Fruit fly (Drosophila melanogaster): ENCODE results near the gene rols.

rols gene

DNA sequence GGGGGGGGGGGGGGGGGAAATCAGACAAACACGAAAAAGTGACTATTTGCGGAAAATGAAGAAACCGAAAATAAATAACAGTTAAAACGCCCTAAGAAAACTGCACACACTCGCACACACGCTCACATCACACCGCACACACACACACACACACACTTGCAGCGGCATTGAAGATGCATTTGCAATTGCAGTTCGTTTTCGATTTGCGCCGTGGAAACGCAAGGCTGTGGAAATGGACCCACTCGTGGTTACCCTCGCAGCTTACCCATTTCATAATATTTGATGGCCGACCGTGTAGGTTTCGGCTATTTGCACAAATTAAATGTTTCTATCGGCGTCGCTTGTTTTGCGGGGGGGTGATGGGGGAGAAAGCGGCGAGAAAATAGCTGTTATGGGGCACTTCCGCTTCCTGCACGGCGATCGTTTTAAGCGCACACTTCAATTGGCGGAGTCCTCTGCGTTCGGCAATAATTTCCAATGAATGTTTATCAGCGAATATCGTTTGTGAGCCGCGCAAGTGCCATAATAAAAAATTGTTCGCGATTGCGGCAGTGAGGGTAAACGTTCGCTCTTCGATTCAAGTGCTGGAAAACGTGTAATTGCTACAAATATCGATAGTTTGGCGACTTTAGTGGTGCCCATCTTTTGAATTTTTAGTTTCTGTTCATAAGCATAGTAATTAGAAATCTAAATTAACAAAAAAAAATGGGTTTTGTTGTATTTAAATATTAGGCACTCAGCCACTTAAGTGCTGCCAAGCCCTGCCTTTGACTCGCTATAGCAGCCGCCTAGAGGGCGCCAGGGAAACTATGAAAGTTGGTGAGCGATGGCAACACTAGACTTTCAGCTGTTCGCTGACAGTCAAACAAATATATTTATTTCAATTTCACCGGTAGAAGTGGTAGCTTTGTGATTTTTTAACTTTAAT, 62.1 kb downstream of the rols start, which contains the start of the genes Pop2 and CG6928:
Gene Pop2 (minus strand): TSS at position 595 of the 928 bp plus-strand sequence.
Gene CG6928 (plus strand): TSS at position 835 of the 928 bp plus-strand sequence.
- TF ChIP-seq EcR (GFP tag; optimal IDR thresholded peaks at IDR 0.05) (no peak), CG9948 (tag; optimal IDR thresholded peaks at IDR 0.05) (peak; percentile 20), CG12605 (GFP tag; IDR thresholded peaks at IDR 0.05) (no peak), D1 (tag; optimal IDR thresholded peaks at IDR 0.05) (no peak), CG34367 (tag; optimal IDR thresholded peaks at IDR 0.05) (no peak), rn (GFP tag; IDR thresholded peaks at IDR 0.05) (peak; percentile 33; the same call in 1 of the 2 replicates), CG8159 (tag; optimal IDR thresholded peaks at IDR 0.05) (no peak), CG15710 (tag; optimal IDR thresholded peaks at IDR 0.05) (peak; percentile 50), CG14655 (GFP tag; optimal IDR thresholded peaks at IDR 0.05) (no peak), CG4496 (GFP tag; IDR thresholded peaks at IDR 0.05) (0 out of 3 replicates have a peak, but pooled peaks have one; percentile 29), Pif1B (GFP tag; optimal IDR thresholded peaks at IDR 0.05) (no peak), Snoo (tag; optimal IDR thresholded peaks at IDR 0.05) (no peak), Ets98B (GFP tag; IDR thresholded peaks at IDR 0.05) (peak; percentile 54; the same call in 1 of the 2 replicates), CG32121 (GFP tag; IDR thresholded peaks at IDR 0.05) (peak; percentile 44; the same call in 1 of the 2 replicates), CG17806 (tag; optimal IDR thresholded peaks at IDR 0.05) (no peak), CG10348 (GFP tag; IDR thresholded peaks at IDR 0.05) (no peak), CG13204 (GFP tag; optimal IDR thresholded peaks at IDR 0.05) (no peak), fd96Ca (GFP tag; IDR thresholded peaks at IDR 0.05) (peak; percentile 65; the same call in 2 of the 3 replicates), CG8301 (tag; optimal IDR thresholded peaks at IDR 0.05) (no peak), gl (tag; optimal IDR thresholded peaks at IDR 0.05) (no peak), Pif1A (GFP tag; optimal IDR thresholded peaks at IDR 0.05) (no peak)

DNA sequence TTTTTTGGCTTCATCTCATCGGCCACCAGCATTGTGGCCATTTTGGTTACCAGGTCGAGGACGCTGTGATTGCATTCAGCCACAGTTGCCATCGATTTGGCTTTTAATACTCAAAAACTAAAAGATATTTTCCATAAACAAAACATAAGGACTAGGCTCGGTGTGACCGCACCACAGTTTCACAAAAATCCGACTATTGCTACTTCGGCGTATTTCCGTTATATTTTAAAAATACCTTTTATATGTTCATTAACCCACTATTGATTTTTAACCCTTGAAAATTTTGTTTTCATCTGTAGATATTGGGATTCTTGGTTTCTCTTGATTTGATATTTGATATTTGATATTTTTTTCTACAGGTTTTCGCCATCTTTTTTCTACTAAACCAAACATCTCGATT, 66.7 kb downstream of the rols start, which contains the start of gene Grip163:
Gene Grip163 (minus strand): TSS at position 180 of the 400 bp plus-strand sequence.
- TF ChIP-seq Pif1B (GFP tag; optimal IDR thresholded peaks at IDR 0.05) (no peak), CG4496 (GFP tag; IDR thresholded peaks at IDR 0.05) (no peak), Ets98B (GFP tag; IDR thresholded peaks at IDR 0.05) (no peak), D1 (tag; optimal IDR thresholded peaks at IDR 0.05) (no peak), CG14655 (GFP tag; optimal IDR thresholded peaks at IDR 0.05) (no peak), CG15710 (tag; optimal IDR thresholded peaks at IDR 0.05) (no peak), Pif1A (GFP tag; optimal IDR thresholded peaks at IDR 0.05) (no peak), CG34367 (tag; optimal IDR thresholded peaks at IDR 0.05) (no peak), CG10348 (GFP tag; IDR thresholded peaks at IDR 0.05) (no peak), CG12605 (GFP tag; IDR thresholded peaks at IDR 0.05) (no peak), fd96Ca (GFP tag; IDR thresholded peaks at IDR 0.05) (no peak), CG8301 (tag; optimal IDR thresholded peaks at IDR 0.05) (no peak), gl (tag; optimal IDR thresholded peaks at IDR 0.05) (no peak), Snoo (tag; optimal IDR thresholded peaks at IDR 0.05) (no peak), CG32121 (GFP tag; IDR thresholded peaks at IDR 0.05) (no peak), rn (GFP tag; IDR thresholded peaks at IDR 0.05) (no peak), EcR (GFP tag; optimal IDR thresholded peaks at IDR 0.05) (no peak), CG13204 (GFP tag; optimal IDR thresholded peaks at IDR 0.05) (no peak)

DNA sequence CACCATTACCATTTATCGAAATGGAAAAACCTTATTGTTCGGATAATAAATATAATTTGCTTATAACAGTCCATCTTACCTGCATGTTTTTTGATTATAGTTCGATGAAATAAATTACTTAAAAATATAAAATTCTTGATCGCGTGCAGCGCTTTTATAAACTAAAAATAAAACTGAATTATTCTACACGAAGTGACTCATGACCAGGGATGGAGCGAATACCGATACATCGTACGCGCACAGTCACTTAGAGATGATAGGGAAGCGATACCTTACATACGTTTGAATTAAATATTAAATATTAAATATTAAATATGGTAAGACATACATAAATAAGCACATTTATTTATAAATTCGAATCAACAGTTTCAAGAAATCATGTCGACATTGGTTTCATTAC, 71.7 kb downstream of the rols start, which contains the start of gene viaf:
Gene viaf (minus strand): TSS at position 220 of the 400 bp plus-strand sequence.
- TF ChIP-seq Ets98B (GFP tag; IDR thresholded peaks at IDR 0.05) (peak; percentile 45), D1 (tag; optimal IDR thresholded peaks at IDR 0.05) (no peak), CG9948 (tag; optimal IDR thresholded peaks at IDR 0.05) (no peak)

DNA sequence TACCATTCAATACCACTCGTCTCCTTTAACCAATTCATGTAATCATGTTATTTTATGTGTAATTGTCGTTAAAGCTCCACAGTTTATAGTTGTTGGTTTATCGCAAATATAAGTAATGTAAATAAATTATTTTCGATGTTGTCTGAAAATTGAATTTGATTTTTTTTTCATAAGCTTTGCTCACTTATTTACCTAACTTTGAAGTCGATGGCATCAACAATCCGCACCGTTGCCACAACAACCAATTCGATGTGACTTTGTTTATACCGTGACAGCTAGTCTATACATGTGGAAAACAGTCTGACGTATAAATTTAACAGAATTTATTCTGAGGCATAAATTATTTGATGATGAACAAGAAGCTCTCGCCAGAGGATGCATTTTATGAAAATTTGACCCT, 74.2 kb downstream of the rols start, which contains the start of gene CG6931:
Gene CG6931 (plus strand): TSS at position 301 of the 400 bp plus-strand sequence.
- no peak for TF ChIP-seq CG13204 (GFP tag; optimal IDR thresholded peaks at IDR 0.05)
- no peak for TF ChIP-seq CG12605 (GFP tag; IDR thresholded peaks at IDR 0.05)
- no peak for TF ChIP-seq CG34367 (tag; optimal IDR thresholded peaks at IDR 0.05)
- no peak for TF ChIP-seq EcR (GFP tag; optimal IDR thresholded peaks at IDR 0.05)
- TF ChIP-seq Pif1B (GFP tag; optimal IDR thresholded peaks at IDR 0.05) = no peak
- TF ChIP-seq CG32121 (GFP tag; IDR thresholded peaks at IDR 0.05) = no peak
- no peak for TF ChIP-seq CG4496 (GFP tag; IDR thresholded peaks at IDR 0.05)
- TF ChIP-seq CG8301 (tag; optimal IDR thresholded peaks at IDR 0.05) = no peak
- no peak for TF ChIP-seq gl (tag; optimal IDR thresholded peaks at IDR 0.05)
- TF ChIP-seq CG9948 (tag; optimal IDR thresholded peaks at IDR 0.05) = no peak
- no peak for TF ChIP-seq D1 (tag; optimal IDR thresholded peaks at IDR 0.05)
- TF ChIP-seq Snoo (tag; optimal IDR thresholded peaks at IDR 0.05) = no peak
- no peak for TF ChIP-seq fd96Ca (GFP tag; IDR thresholded peaks at IDR 0.05)

DNA sequence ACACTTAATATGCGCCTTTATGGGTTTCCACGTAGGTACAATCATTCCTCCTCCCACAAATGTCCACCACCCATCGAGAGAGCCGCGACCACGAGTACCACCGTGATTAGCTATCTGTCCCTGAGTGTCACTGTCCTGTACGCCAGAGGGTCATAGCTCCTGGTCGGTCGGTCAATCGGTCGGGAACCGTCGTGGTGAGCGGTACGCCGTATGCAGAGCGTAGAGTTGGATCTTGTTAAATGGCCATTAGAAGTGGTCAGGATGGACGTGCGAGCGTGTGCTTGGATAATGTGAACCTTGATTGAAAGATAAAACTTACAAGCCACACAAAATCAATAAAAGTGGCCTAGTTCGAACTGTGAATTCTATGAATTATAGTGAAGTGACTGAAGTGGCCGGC, 80.1 kb downstream of the rols start, which contains the start of gene CG6938:
Gene CG6938 (plus strand): TSS at position 301 of the 400 bp plus-strand sequence.
- TF ChIP-seq Ets98B (GFP tag; IDR thresholded peaks at IDR 0.05) (no peak), CG34367 (tag; optimal IDR thresholded peaks at IDR 0.05) (no peak), CG8301 (tag; optimal IDR thresholded peaks at IDR 0.05) (no peak), EcR (GFP tag; optimal IDR thresholded peaks at IDR 0.05) (no peak), Snoo (tag; optimal IDR thresholded peaks at IDR 0.05) (no peak), Pif1B (GFP tag; optimal IDR thresholded peaks at IDR 0.05) (no peak), CG15710 (tag; optimal IDR thresholded peaks at IDR 0.05) (no peak), CG13204 (GFP tag; optimal IDR thresholded peaks at IDR 0.05) (no peak), CG14655 (GFP tag; optimal IDR thresholded peaks at IDR 0.05) (no peak), gl (tag; optimal IDR thresholded peaks at IDR 0.05) (no peak)

Data from whole organism, pupa.